Fruit fly (Drosophila melanogaster) whole organism, embryonic: ENCODE measurements around the gene Mkp3.
A peak's percentile ranks its signal among the peaks of the same experiment; 100 is the strongest.

Experiments
- Antp ChIP-seq: fragments of 200-800 bp; sonication (Bioruptor generic); optimal IDR thresholded peaks from 3 replicates; lab custom pipeline; 2016; ENCODE audit warnings: missing biosample characterization, missing genetic modification characterization
- C15 ChIP-seq: fragments of 200-800 bp; sonication (Bioruptor generic); IDR thresholded peaks from 3 replicates; pipeline ENCODE4 v1.3.6; 2022; ENCODE audit warnings: missing biosample characterization, missing genetic modification characterization
- CG11504 ChIP-seq: fragments of 200-800 bp; sonication (Bioruptor generic); optimal IDR thresholded peaks from 3 replicates; lab custom pipeline; 2019; ENCODE audit warnings: missing biosample characterization, mild to moderate bottlenecking, missing genetic modification characterization, moderate library complexity
- CG12236 ChIP-seq: fragments of 200-800 bp; sonication (Bioruptor generic); optimal IDR thresholded peaks from 2 replicates; lab custom pipeline; 2016; ENCODE audit warnings: missing biosample characterization, missing genetic modification characterization
- CG12299 ChIP-seq: fragments of 200-800 bp; sonication (Bioruptor generic); optimal IDR thresholded peaks from 2 replicates; lab custom pipeline; 2018; ENCODE audit warnings: missing biosample characterization, mild to moderate bottlenecking, missing genetic modification characterization
- CG13296 ChIP-seq: fragments of 200-800 bp; sonication (Bioruptor generic); optimal IDR thresholded peaks from 3 replicates; lab custom pipeline; 2018; ENCODE audit warnings: missing biosample characterization, mild to moderate bottlenecking, missing genetic modification characterization
- CG14965 ChIP-seq: fragments of 200-800 bp; sonication (Bioruptor generic); optimal IDR thresholded peaks from 2 replicates; lab custom pipeline; 2016; ENCODE audit warnings: missing biosample characterization, missing genetic modification characterization, borderline replicate concordance
- CG15514 ChIP-seq: fragments of 200-800 bp; sonication (Bioruptor generic); optimal IDR thresholded peaks from 3 replicates; lab custom pipeline; 2017; ENCODE audit warnings: missing biosample characterization, missing genetic modification characterization, mild to moderate bottlenecking, moderate library complexity, missing genetic modification reagents
- CG15601 ChIP-seq: fragments of 200-800 bp; sonication (Bioruptor generic); optimal IDR thresholded peaks from 3 replicates; lab custom pipeline; 2019; ENCODE audit warnings: missing biosample characterization, mild to moderate bottlenecking, missing genetic modification characterization, moderate library complexity
- CG17612 ChIP-seq: fragments of 200-800 bp; sonication (Bioruptor generic); IDR thresholded peaks from 2 replicates; pipeline ENCODE4 v1.3.6; 2022; ENCODE audit warnings: missing biosample characterization, missing genetic modification characterization
- CG18011 ChIP-seq: fragments of 200-800 bp; sonication (Bioruptor generic); optimal IDR thresholded peaks from 2 replicates; lab custom pipeline; 2017; ENCODE audit warnings: missing biosample characterization, missing genetic modification characterization, mild to moderate bottlenecking, moderate library complexity, missing genotype
- CG3726 ChIP-seq: fragments of 200-800 bp; sonication (Bioruptor generic); IDR thresholded peaks from 3 replicates; pipeline ENCODE4, ENCODE4 v1.3.6; 2022; ENCODE audit warnings: missing biosample characterization, missing genetic modification characterization
- CG3847 ChIP-seq: fragments of 200-800 bp; sonication (Bioruptor generic); IDR thresholded peaks from 2 replicates; pipeline ENCODE4 v1.3.6; 2022; ENCODE audit warnings: missing biosample characterization, missing genetic modification characterization
- CG42726 ChIP-seq: fragments of 200-800 bp; sonication (Bioruptor generic); IDR thresholded peaks from 2 replicates; pipeline ENCODE4 v1.3.6; 2022; ENCODE audit warnings: missing biosample characterization, missing genetic modification characterization; ENCODE audit not compliant: partially characterized antibody
- CG43689 ChIP-seq: fragments of 200-800 bp; sonication (Bioruptor generic); IDR thresholded peaks from 2 replicates; pipeline ENCODE4 v1.3.6; 2022; ENCODE audit warnings: missing biosample characterization, missing genetic modification characterization
- CG6689 ChIP-seq: fragments of 200-800 bp; sonication (Bioruptor generic); IDR thresholded peaks from 2 replicates; pipeline ENCODE4 v1.3.6; 2022; ENCODE audit warnings: missing biosample characterization, missing genetic modification characterization
- CG7556 ChIP-seq: fragments of 200-800 bp; sonication (Bioruptor generic); optimal IDR thresholded peaks from 2 replicates; lab custom pipeline; 2017; ENCODE audit warnings: missing biosample characterization, mild to moderate bottlenecking, missing genetic modification characterization
- CG8388 ChIP-seq: fragments of 200-800 bp; sonication (Bioruptor generic); optimal IDR thresholded peaks from 2 replicates; lab custom pipeline; 2019; ENCODE audit warnings: missing biosample characterization, mild to moderate bottlenecking, missing genetic modification characterization, moderate library complexity
- Chrac-16 ChIP-seq: fragments of 200-800 bp; sonication (Bioruptor generic); optimal IDR thresholded peaks from 3 replicates; lab custom pipeline; 2016; ENCODE audit warnings: missing biosample characterization, missing genetic modification characterization
- D19B ChIP-seq: fragments of 200-800 bp; sonication (Bioruptor generic); optimal IDR thresholded peaks from 2 replicates; lab custom pipeline; 2017; ENCODE audit warnings: missing biosample characterization, mild to moderate bottlenecking, missing genetic modification characterization
- E2f2 ChIP-seq: fragments of 200-800 bp; sonication (Bioruptor generic); IDR thresholded peaks from 2 replicates; pipeline ENCODE4 v1.3.6; 2022; ENCODE audit warnings: missing biosample characterization, missing genetic modification characterization
- Ets97D ChIP-seq: fragments of 200-800 bp; sonication (Bioruptor generic); optimal IDR thresholded peaks from 3 replicates; lab custom pipeline; 2016; ENCODE audit warnings: missing biosample characterization, missing genetic modification characterization
- Fer3 ChIP-seq: fragments of 200-800 bp; sonication (Bioruptor generic); optimal IDR thresholded peaks from 2 replicates; lab custom pipeline; 2018; ENCODE audit warnings: missing biosample characterization, mild to moderate bottlenecking, missing genetic modification characterization, moderate library complexity
- GATAe ChIP-seq: fragments of 200-800 bp; sonication (Bioruptor generic); conservative IDR thresholded peaks from 2 replicates; pipeline ENCODE4 v1.3.6; 2022; ENCODE audit warnings: missing biosample characterization, missing genetic modification characterization
- H15 ChIP-seq: fragments of 200-800 bp; sonication (Bioruptor generic); IDR thresholded peaks from 3 replicates; pipeline ENCODE4 v1.3.6; 2022; ENCODE audit warnings: missing biosample characterization, missing genetic modification characterization
- HHEX ChIP-seq: fragments of 200-800 bp; sonication (Bioruptor generic); optimal IDR thresholded peaks from 3 replicates; lab custom pipeline; 2017; ENCODE audit warnings: missing biosample characterization, mild to moderate bottlenecking, missing genetic modification characterization, missing genetic modification reagents
- Hand ChIP-seq: fragments of 200-800 bp; sonication (Bioruptor generic); optimal IDR thresholded peaks from 2 replicates; lab custom pipeline; 2017; ENCODE audit warnings: mild to moderate bottlenecking, missing biosample characterization, missing genetic modification reagents, missing genetic modification characterization
- Hr51 ChIP-seq, 2 experiments: fragments of 200-800 bp; sonication (Bioruptor generic); optimal IDR thresholded peaks; 2 replicates in 1 of 2; 3 replicates in 1 of 2; lab custom pipeline; 2016 to 2018; ENCODE audit warnings: missing biosample characterization in 2 of 2, missing genetic modification characterization in 2 of 2, mild to moderate bottlenecking in 1 of 2, moderate library complexity in 1 of 2
- Lhr ChIP-seq: fragments of 200-800 bp; sonication (Bioruptor generic); optimal IDR thresholded peaks from 3 replicates; lab custom pipeline; 2017; ENCODE audit warnings: mild to moderate bottlenecking, missing biosample characterization, missing genetic modification reagents, missing genetic modification characterization
- MESR4 ChIP-seq: fragments of 200-800 bp; sonication (Bioruptor generic); optimal IDR thresholded peaks from 2 replicates; lab custom pipeline; 2018; ENCODE audit warnings: missing biosample characterization, mild to moderate bottlenecking, missing genetic modification characterization, moderate library complexity
- Med ChIP-seq: fragments of 200-800 bp; sonication (Bioruptor generic); peaks from one replicate; lab custom pipeline; 2016; ENCODE audit warnings: missing biosample characterization, missing genetic modification characterization, mild to moderate bottlenecking, inconsistent platforms, moderate library complexity
- Meics ChIP-seq: fragments of 200-800 bp; sonication (Bioruptor generic); optimal IDR thresholded peaks from 2 replicates; lab custom pipeline; 2017; ENCODE audit warnings: missing biosample characterization, mild to moderate bottlenecking, missing genetic modification characterization
- PHDP ChIP-seq: fragments of 200-800 bp; sonication (Bioruptor generic); optimal IDR thresholded peaks from 3 replicates; lab custom pipeline; 2018; ENCODE audit warnings: missing biosample characterization, mild to moderate bottlenecking, missing genetic modification characterization, moderate library complexity
- Six4 ChIP-seq: fragments of 200-800 bp; sonication (Bioruptor generic); optimal IDR thresholded peaks from 2 replicates; lab custom pipeline; 2016; ENCODE audit warnings: missing biosample characterization, missing genetic modification characterization
- Sox100B ChIP-seq: fragments of 200-800 bp; sonication (Bioruptor generic); optimal IDR thresholded peaks from 3 replicates; lab custom pipeline; 2018; ENCODE audit warnings: missing biosample characterization, mild to moderate bottlenecking, missing genetic modification characterization
- Trl ChIP-seq, 3 experiments: fragments of >200 bp in 2 of 3; fragments of 200-800 bp in 1 of 3; sonication (Bioruptor generic) in 1 of 3; optimal IDR thresholded peaks; 2 replicates in 1 of 3; 3 replicates in 2 of 3; lab custom pipeline; 2016 to 2017; ENCODE audit warnings: missing biosample characterization in 1 of 3, missing genetic modification characterization in 1 of 3
- br ChIP-seq: fragments of >200 bp; optimal IDR thresholded peaks from 2 replicates; lab custom pipeline; 2017
- ci ChIP-seq: fragments of 200-800 bp; sonication (Bioruptor generic); IDR thresholded peaks from 3 replicates; pipeline ENCODE4 v1.3.6; 2022; ENCODE audit warnings: missing biosample characterization, missing genetic modification characterization
- corto ChIP-seq: fragments of 200-800 bp; sonication (Bioruptor generic); optimal IDR thresholded peaks from 2 replicates; lab custom pipeline; 2016; ENCODE audit warnings: missing biosample characterization, mild to moderate bottlenecking, missing genetic modification characterization, moderate library complexity
- disco-r ChIP-seq: fragments of 200-800 bp; sonication (Bioruptor generic); optimal IDR thresholded peaks from 2 replicates; lab custom pipeline; 2016; ENCODE audit warnings: missing biosample characterization, missing genetic modification characterization
- fru ChIP-seq: fragments of >200 bp; optimal IDR thresholded peaks from 2 replicates; lab custom pipeline; 2017
- gcm ChIP-seq: fragments of 200-800 bp; sonication (Bioruptor generic); optimal IDR thresholded peaks from 2 replicates; lab custom pipeline; 2019; ENCODE audit warnings: missing biosample characterization, mild to moderate bottlenecking, missing genetic modification characterization, moderate library complexity
- gem ChIP-seq: fragments of 200-800 bp; sonication (Bioruptor generic); optimal IDR thresholded peaks from 2 replicates; lab custom pipeline; 2019; ENCODE audit warnings: missing biosample characterization, mild to moderate bottlenecking, missing genetic modification characterization, moderate library complexity
- pb ChIP-seq: fragments of 200-800 bp; sonication (Bioruptor generic); optimal IDR thresholded peaks from 3 replicates; lab custom pipeline; 2016; ENCODE audit warnings: missing biosample characterization, missing genetic modification characterization
- repo ChIP-seq: fragments of 200-800 bp; sonication (Bioruptor generic); optimal IDR thresholded peaks from 2 replicates; lab custom pipeline; 2016; ENCODE audit warnings: missing biosample characterization, missing genetic modification characterization
- seq ChIP-seq: fragments of 200-800 bp; sonication (Bioruptor generic); IDR thresholded peaks from 2 replicates; pipeline ENCODE4 v1.3.6; 2022; ENCODE audit warnings: missing biosample characterization, missing genetic modification characterization
- sisA ChIP-seq: fragments of 200-800 bp; sonication (Bioruptor generic); IDR thresholded peaks from 2 replicates; pipeline ENCODE4 v1.3.6; 2022; ENCODE audit warnings: missing biosample characterization, missing genetic modification characterization
- sug ChIP-seq: fragments of 200-800 bp; optimal IDR thresholded peaks from 2 replicates; lab custom pipeline; 2019; ENCODE audit warnings: missing biosample characterization, mild to moderate bottlenecking, missing genetic modification characterization, moderate library complexity
- trem ChIP-seq: fragments of 200-800 bp; optimal IDR thresholded peaks from 3 replicates; lab custom pipeline; 2019; ENCODE audit warnings: missing biosample characterization, mild to moderate bottlenecking, missing genetic modification characterization, moderate library complexity
- vfl ChIP-seq: fragments of 200-800 bp; sonication (Bioruptor generic); optimal IDR thresholded peaks from 2 replicates; lab custom pipeline; 2016; ENCODE audit warnings: missing biosample characterization, missing genetic modification characterization

Gene Mkp3

DNA sequence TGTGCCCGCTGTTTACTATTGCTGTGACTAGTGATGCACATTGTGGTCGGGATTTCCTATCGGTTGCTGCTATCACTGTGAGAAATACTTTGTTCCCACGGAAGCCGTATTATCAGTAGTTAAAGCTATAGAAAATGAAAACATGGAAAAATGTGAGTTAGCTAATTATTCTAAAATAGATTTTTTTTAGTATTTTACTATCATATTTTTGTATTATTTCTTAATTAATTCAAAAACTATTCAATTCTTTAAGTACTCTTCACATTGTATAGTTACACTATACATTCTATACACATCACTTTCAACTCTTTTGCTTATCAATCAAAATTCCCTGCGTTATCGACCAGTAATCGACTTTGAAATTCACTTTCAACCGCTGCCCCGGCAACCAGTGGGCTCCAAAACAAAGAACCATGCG is 11.4 kb upstream of the Mkp3 start, which contains the start of the genes Naxd and CG14079 (continued):
- no peak for TF ChIP-seq CG17612 (GFP tag; lab: Robert Waterston, UW)
- TF ChIP-seq corto (GFP tag; lab: Kevin White, UChicago) = no peak
- peak; percentile 64 for TF ChIP-seq sug (tag; lab: Kevin White, UChicago)
- TF ChIP-seq disco-r (GFP tag; lab: Kevin White, UChicago) = no peak
- TF ChIP-seq H15 (GFP tag; lab: Robert Waterston, UW) = peak; percentile 54; the same call in 1 of the 3 replicates
- peak; percentile 28 for TF ChIP-seq CG18011 (GFP tag; lab: Kevin White, UChicago)
- peak; percentile 65 for TF ChIP-seq CG11504 (tag; lab: Kevin White, UChicago)
- peak; percentile 76 for TF ChIP-seq sisA (GFP tag; lab: Robert Waterston, UW)
- TF ChIP-seq Fer3 (tag; lab: Kevin White, UChicago) = peak; percentile 40
- peak; percentile 66 for TF ChIP-seq CG8388 (GFP tag; lab: Kevin White, UChicago)
- TF ChIP-seq vfl (GFP tag; lab: Kevin White, UChicago) = no peak
- no peak for TF ChIP-seq D19B
- no peak for TF ChIP-seq br
- TF ChIP-seq CG14965 (GFP tag; lab: Kevin White, UChicago) = no peak
- no peak for TF ChIP-seq CG42726 (GFP tag; lab: Robert Waterston, UW)
- peak; percentile 19 for TF ChIP-seq Meics
- TF ChIP-seq CG3847 (GFP tag; lab: Robert Waterston, UW) = peak; percentile 67
- TF ChIP-seq pb = no peak
- TF ChIP-seq Sox100B (GFP tag; lab: Kevin White, UChicago) = peak; percentile 38
- TF ChIP-seq GATAe = no peak; the same call in 1 of the 2 replicates
- TF ChIP-seq fru (lab: Kevin White, UChicago) = no peak
- peak; percentile 41 for TF ChIP-seq Antp (GFP tag; lab: Kevin White, UChicago)
- TF ChIP-seq Ets97D (GFP tag; lab: Kevin White, UChicago) = peak; percentile 22
- peak; percentile 100 for TF ChIP-seq CG15601 (tag; lab: Kevin White, UChicago)
- peak in 1 of 2 experiments; percentile 71 for TF ChIP-seq Hr51 (GFP tag; optimal IDR thresholded peaks at IDR 0.05; lab: Kevin White, UChicago)
- peak; percentile 39 for TF ChIP-seq gcm (GFP tag; lab: Kevin White, UChicago)
- TF ChIP-seq trem (tag; lab: Kevin White, UChicago) = peak; percentile 27
- TF ChIP-seq Chrac-16 = peak; percentile 69
- TF ChIP-seq ci = peak; percentile 78
- no peak for TF ChIP-seq repo
- TF ChIP-seq Med (GFP tag; lab: Kevin White, UChicago) = peak; percentile 85
- TF ChIP-seq CG6689 (GFP tag; lab: Robert Waterston, UW) = peak; percentile 34; the same call in 1 of the 2 replicates
- peak; percentile 61 for TF ChIP-seq CG7556 (GFP tag; lab: Kevin White, UChicago)
- TF ChIP-seq MESR4 = no peak
- TF ChIP-seq CG13296 (GFP tag; lab: Kevin White, UChicago) = no peak
- peak; percentile 17 for TF ChIP-seq Six4
- peak; percentile 27 for TF ChIP-seq Lhr (GFP tag; lab: Kevin White, UChicago)
- no peak for TF ChIP-seq Hand (GFP tag; lab: Kevin White, UChicago)
- TF ChIP-seq PHDP = peak; percentile 75
- TF ChIP-seq gem = peak; percentile 89
- peak; percentile 47 for TF ChIP-seq CG12299
- TF ChIP-seq CG3726 (GFP tag; lab: Robert Waterston, UW) = no peak
- peak; percentile 37 for TF ChIP-seq CG15514 (GFP tag; lab: Kevin White, UChicago)
- TF ChIP-seq C15 (GFP tag; lab: Robert Waterston, UW) = no peak
- TF ChIP-seq HHEX = peak; percentile 26
- peak; percentile 66 for TF ChIP-seq E2f2 (GFP tag; lab: Robert Waterston, UW)
- 0 out of 2 replicates have a peak, but pooled peaks have one; percentile 38 for TF ChIP-seq CG43689 (GFP tag; lab: Robert Waterston, UW)
- TF ChIP-seq CG12236 (GFP tag; lab: Kevin White, UChicago) = no peak
- TF ChIP-seq seq = 0 out of 2 replicates have a peak, but pooled peaks have one; percentile 12
- no peak for TF ChIP-seq Trl (optimal IDR thresholded peaks at IDR 0.05; lab: Kevin White, UChicago)
- TF ChIP-seq Trl (GFP tag; optimal IDR thresholded peaks at IDR 0.05; lab: Kevin White, UChicago) = peak; percentile 26
